Fruit fly (Drosophila melanogaster): ENCODE results near the gene Pdhb.

DNA sequence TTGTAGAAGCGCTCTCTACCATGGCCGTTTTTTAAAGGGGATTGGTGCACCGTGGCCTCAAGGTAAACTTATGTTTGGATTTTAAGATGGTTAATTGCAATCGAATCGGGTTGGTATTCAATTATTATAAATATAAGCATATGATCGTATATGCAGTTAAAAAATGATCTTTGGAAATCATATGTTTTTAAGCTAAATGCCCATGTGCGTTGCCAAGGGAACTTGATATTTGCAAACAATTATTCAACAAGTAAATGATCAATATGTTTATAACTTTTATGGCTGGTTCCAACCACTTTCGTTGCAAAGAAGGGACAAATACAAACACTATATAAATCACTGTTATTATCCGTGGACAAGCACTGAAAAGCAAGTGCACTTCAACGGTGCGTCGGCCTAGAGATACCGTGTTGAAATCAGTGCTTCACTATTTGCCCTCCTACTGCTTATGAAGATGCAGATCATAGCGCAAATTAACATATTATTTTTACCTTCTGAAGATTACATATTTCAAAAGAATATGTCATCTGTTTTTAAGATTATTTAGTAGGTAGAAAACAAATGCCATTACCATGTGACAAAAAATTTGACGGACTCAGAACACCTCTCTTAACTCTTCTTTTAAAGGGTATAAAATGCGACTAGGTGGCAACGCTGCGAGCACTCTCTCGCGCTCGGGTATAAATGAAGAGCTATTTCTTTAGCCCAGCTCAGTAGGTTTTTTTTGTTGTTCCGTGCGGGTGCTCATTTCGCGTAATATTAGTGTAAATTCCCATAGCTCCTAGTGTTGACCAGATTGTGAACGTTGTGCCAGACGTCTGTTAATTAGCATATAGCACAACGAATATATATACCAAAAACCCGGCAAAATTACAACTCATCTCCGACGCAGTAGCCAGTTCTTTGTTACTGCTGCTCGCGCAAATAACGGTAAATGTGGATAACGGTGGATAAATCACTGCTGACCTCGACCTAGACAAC is 44.8 kb downstream of the Pdhb start, which contains the start of gene rdog:
- TF ChIP-seq psq (optimal IDR thresholded peaks at IDR 0.05) (no peak), h (optimal IDR thresholded peaks at IDR 0.05) (no peak), insv (optimal IDR thresholded peaks at IDR 0.05) (no peak), Sin3A (optimal IDR thresholded peaks at IDR 0.05) (no peak)

All from Kc167 (cell line).